Fruit fly (Drosophila melanogaster): ENCODE results near the gene Msr-110.

Gene Msr-110

DNA sequence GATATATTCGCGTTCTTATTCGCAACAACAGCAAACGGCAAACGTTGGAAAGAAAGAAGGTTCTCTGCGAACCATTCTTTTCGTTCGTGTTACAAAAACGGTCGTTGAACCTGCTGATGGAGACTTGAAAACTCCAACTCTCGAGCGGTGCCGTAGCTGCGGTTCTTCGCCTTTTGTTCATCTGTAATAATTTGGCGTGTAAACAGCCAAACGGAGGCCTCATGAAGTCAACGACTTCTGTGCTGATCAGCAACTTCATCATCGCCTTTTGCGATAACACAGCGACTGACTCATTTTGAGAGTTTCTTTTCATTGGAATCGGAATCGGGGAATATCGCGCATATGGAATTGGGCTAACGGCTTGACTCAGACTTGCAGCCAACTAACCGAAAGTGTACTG is 40.2 kb upstream of the Msr-110 start:
- TF ChIP-seq Abd-B (GFP tag; optimal IDR thresholded peaks at IDR 0.05) (no peak), psq (GFP tag; optimal IDR thresholded peaks at IDR 0.05) (peak; percentile 57)

DNA sequence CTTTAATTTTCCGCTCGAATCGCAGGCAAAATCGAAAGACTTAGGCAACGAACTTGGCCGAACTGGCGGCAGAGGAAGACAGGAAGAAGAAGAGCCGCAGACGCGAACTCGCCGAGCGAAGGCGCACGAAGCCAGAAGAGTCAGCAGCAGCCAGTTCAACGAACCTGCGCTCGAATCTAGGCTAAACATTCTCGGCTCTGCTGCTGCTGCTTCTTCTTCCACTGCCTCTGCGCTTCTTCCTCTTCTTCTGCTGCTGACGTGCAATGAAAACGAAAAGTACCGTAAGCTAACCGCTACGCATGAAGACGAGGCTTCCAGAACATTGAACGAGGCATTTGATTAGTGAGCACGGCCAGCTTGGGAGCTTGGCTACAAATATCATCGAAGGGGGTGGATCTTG is 39.3 kb upstream of the Msr-110 start:
- TF ChIP-seq psq (GFP tag; optimal IDR thresholded peaks at IDR 0.05) (peak; percentile 12), ey (GFP tag; optimal IDR thresholded peaks at IDR 0.05) (no peak)

DNA sequence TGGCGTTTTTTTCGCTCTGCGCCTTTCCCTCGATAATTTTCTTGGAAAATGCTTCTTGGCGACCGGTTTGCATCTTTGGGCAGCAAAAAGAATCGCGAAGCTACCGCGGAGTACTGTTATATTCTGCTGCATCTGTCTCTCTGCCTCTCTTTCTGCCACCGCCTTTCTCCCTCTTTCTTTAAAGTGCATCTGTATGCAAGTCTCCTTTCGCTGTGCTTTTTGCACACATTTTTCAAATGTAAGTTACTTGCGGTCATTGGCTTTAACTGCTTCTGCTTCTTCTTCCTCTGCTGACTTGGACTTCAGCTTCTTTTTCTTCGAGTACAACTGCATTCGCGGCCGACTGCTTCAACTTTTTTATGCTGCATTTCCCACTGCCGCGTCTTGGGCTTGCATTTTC is 38.6 kb upstream of the Msr-110 start:
- TF ChIP-seq foxo (GFP tag; optimal IDR thresholded peaks at IDR 0.05): no peak
- peak; percentile 20 for TF ChIP-seq psq (GFP tag; optimal IDR thresholded peaks at IDR 0.05)

DNA sequence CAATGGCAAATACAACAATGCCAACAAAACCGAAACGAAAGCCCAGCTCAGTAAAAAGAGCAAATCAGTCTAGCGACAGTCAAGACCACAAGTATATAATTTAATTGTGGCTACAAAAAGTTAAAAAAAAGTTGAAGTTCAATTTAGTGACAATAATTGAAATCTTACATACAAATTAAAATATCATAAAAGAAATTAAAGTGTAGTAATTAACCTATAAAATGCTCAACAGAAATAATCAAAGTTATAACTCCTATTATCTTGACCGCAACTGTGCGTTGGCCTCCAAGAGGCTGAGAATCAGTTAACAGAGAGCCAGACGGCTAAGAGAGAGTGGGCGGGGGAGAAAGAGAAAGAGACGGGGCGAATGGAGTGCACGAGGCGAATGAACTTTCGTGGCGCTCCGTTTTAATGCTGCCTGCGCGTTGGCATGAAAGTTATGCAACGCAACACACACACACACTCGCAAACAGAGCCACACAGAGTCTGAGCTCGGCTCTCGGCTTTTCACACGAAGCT is 34.6 kb upstream of the Msr-110 start:
- TF ChIP-seq CG32264 (GFP tag; optimal IDR thresholded peaks at IDR 0.05): peak; percentile 77
- no peak for TF ChIP-seq Dif (GFP tag; optimal IDR thresholded peaks at IDR 0.05; ENCODE audit: partially characterized antibody)
- peak; percentile 91 for TF ChIP-seq psq (GFP tag; optimal IDR thresholded peaks at IDR 0.05)
- TF ChIP-seq GATAd (GFP tag; optimal IDR thresholded peaks at IDR 0.05): peak; percentile 21
- peak; percentile 82 for TF ChIP-seq dmrt93B (GFP tag; optimal IDR thresholded peaks at IDR 0.05)
- TF ChIP-seq woc (GFP tag; optimal IDR thresholded peaks at IDR 0.05): peak; percentile 84
- TF ChIP-seq CrebA (GFP tag; optimal IDR thresholded peaks at IDR 0.05; ENCODE audit: borderline replicate concordance): peak; percentile 60
- no peak for TF ChIP-seq Myc (optimal IDR thresholded peaks at IDR 0.05)
- peak; percentile 18 for TF ChIP-seq dsf (GFP tag; optimal IDR thresholded peaks at IDR 0.05; ENCODE audit: borderline replicate concordance)
- peak; percentile 91 for TF ChIP-seq OdsH (GFP tag; optimal IDR thresholded peaks at IDR 0.05)
- TF ChIP-seq fru (GFP tag; optimal IDR thresholded peaks at IDR 0.05): peak; percentile 93
- no peak for TF ChIP-seq Vsx2 (GFP tag; optimal IDR thresholded peaks at IDR 0.05; ENCODE audit: partially characterized antibody)
- peak; percentile 94 for TF ChIP-seq HLH106 (tag; optimal IDR thresholded peaks at IDR 0.05)
- TF ChIP-seq ey (GFP tag; optimal IDR thresholded peaks at IDR 0.05): peak; percentile 88
- TF ChIP-seq h (GFP tag; optimal IDR thresholded peaks at IDR 0.05): peak; percentile 91
- TF ChIP-seq usp (GFP tag; optimal IDR thresholded peaks at IDR 0.05): no peak
- peak; percentile 33 for TF ChIP-seq sv (GFP tag; optimal IDR thresholded peaks at IDR 0.05)
- TF ChIP-seq br (GFP tag; optimal IDR thresholded peaks at IDR 0.05): peak; percentile 90
- no peak for TF ChIP-seq Mio (GFP tag; optimal IDR thresholded peaks at IDR 0.05)
- TF ChIP-seq CG9705 (GFP tag; optimal IDR thresholded peaks at IDR 0.05): peak; percentile 82
- peak; percentile 68 for TF ChIP-seq Jra (GFP tag; optimal IDR thresholded peaks at IDR 0.05)
- TF ChIP-seq Hr83 (GFP tag; optimal IDR thresholded peaks at IDR 0.05; ENCODE audit: poor library complexity, severe bottlenecking): no peak
- TF ChIP-seq Hnf4 (GFP tag; optimal IDR thresholded peaks at IDR 0.05): peak; percentile 84
- TF ChIP-seq N (GFP tag; optimal IDR thresholded peaks at IDR 0.05): no peak
- TF ChIP-seq foxo (GFP tag; optimal IDR thresholded peaks at IDR 0.05): peak in 1 of 2 experiments; percentile 88
- TF ChIP-seq Abd-B (GFP tag; optimal IDR thresholded peaks at IDR 0.05): no peak
- no peak for TF ChIP-seq pan (optimal IDR thresholded peaks at IDR 0.05)
- peak; percentile 96 for TF ChIP-seq Sp1 (GFP tag; optimal IDR thresholded peaks at IDR 0.05)
- no peak for TF ChIP-seq Dfd (GFP tag; optimal IDR thresholded peaks at IDR 0.05)
- peak; percentile 84 for TF ChIP-seq Rel (GFP tag; optimal IDR thresholded peaks at IDR 0.05)
- TF ChIP-seq Rel (tag; optimal IDR thresholded peaks at IDR 0.05): peak; percentile 71
- TF ChIP-seq rgr (GFP tag; optimal IDR thresholded peaks at IDR 0.05): peak; percentile 85
- peak in 1 of 2 experiments; percentile 27 for TF ChIP-seq dl (GFP tag; optimal IDR thresholded peaks at IDR 0.05; ENCODE audit: insufficient read depth in 1 of 2, partially characterized antibody in 2 of 2)
- TF ChIP-seq tai (GFP tag; optimal IDR thresholded peaks at IDR 0.05): peak; percentile 67
- no peak for TF ChIP-seq Hr78 (GFP tag; optimal IDR thresholded peaks at IDR 0.05)
- no peak for TF ChIP-seq jim (GFP tag; optimal IDR thresholded peaks at IDR 0.05)
- TF ChIP-seq lola (GFP tag; optimal IDR thresholded peaks at IDR 0.05): no peak
- peak; percentile 90 for TF ChIP-seq brk (GFP tag; optimal IDR thresholded peaks at IDR 0.05)
- peak; percentile 80 for TF ChIP-seq sage (GFP tag; optimal IDR thresholded peaks at IDR 0.05)
